Fruit fly (Drosophila melanogaster): Measurements from ENCODE around the gene sstn.

DNA sequence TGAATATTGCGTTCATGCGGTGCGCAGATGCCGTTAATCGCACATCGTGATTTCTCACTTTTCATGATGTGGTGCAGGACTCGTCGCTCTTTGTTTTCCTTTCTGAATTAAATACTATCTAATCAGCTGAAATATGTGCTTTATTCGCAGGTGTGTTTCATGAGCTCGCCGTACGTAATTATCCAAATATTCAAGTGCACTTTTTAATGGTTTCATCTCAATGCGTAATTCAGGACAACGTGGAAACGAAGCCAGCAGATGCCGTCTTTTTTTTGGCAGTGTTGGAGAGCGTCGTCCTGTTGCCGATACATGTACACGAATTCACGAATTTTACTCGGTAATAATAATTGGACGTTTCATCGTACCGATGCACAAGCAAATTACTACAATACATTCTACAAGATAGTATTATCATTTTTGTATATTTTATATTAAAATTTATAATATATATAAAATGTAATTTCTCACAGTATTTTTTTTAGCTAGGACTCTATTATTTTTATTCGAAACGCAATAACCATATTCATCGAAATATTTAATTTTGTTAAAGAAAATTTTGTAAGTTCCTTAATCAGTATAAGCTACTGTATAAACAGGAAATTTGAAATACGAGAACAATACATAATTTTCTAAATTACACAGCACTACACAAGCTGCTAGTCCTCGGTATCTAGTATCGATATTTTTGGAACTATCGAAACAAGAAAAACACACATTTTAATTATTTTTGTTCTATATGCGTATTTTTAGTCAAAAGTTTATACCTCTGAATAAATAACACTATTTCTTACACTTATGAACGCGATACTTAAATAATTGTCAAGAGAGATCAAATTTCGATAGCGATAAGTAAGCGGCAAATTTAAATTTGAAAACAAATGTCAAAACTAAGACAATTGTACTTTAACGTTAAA is 42.4 kb upstream of the sstn start, which contains the start of gene CG12316:
- TF ChIP-seq CG8159 (tag; optimal IDR thresholded peaks at IDR 0.05) (peak; percentile 95), Ets98B (GFP tag; IDR thresholded peaks at IDR 0.05) (peak; percentile 89), gl (tag; optimal IDR thresholded peaks at IDR 0.05) (peak; percentile 94), rn (GFP tag; IDR thresholded peaks at IDR 0.05) (peak; percentile 77), Snoo (tag; optimal IDR thresholded peaks at IDR 0.05) (peak; percentile 96), CG4496 (GFP tag; IDR thresholded peaks at IDR 0.05) (peak; percentile 94), CG13204 (GFP tag; optimal IDR thresholded peaks at IDR 0.05) (peak; percentile 91), CG17806 (tag; optimal IDR thresholded peaks at IDR 0.05) (peak; percentile 93), CG34367 (tag; optimal IDR thresholded peaks at IDR 0.05) (peak; percentile 95), CG8301 (tag; optimal IDR thresholded peaks at IDR 0.05) (peak; percentile 95), Pif1A (GFP tag; optimal IDR thresholded peaks at IDR 0.05) (peak; percentile 98)
